Fruit fly (Drosophila melanogaster) Kc167 (cell line): ENCODE data around the gene crp.

Source experiments
- Myc ChIP-seq: fragments of >200 bp; optimal IDR thresholded peaks from 2 replicates; lab custom pipeline; 2017; ENCODE audit warnings: missing external identifiers
- Sin3A ChIP-seq: fragments of >200 bp; optimal IDR thresholded peaks from 2 replicates; lab custom pipeline; 2018; ENCODE audit warnings: missing external identifiers
- h ChIP-seq: fragments of >200 bp; optimal IDR thresholded peaks from 3 replicates; lab custom pipeline; 2018; ENCODE audit warnings: missing external identifiers
- insv ChIP-seq: fragments of >200 bp; optimal IDR thresholded peaks from 3 replicates; lab custom pipeline; 2018; ENCODE audit warnings: missing external identifiers
- psq ChIP-seq: fragments of >200 bp; optimal IDR thresholded peaks from 2 replicates; lab custom pipeline; 2017; ENCODE audit warnings: missing external identifiers
- ttk ChIP-seq: sonication (Bioruptor generic); optimal IDR thresholded peaks from 2 replicates; lab custom pipeline; 2017; ENCODE audit warnings: missing external identifiers

- TF ChIP-seq psq (lab: Kevin White, UChicago) = no peak
- no peak for TF ChIP-seq ttk (lab: Kevin White, UChicago)
- no peak for TF ChIP-seq Sin3A (lab: Kevin White, UChicago)
- no peak for TF ChIP-seq h
- no peak for TF ChIP-seq Myc (lab: Kevin White, UChicago)
- TF ChIP-seq insv (lab: Kevin White, UChicago) = no peak
These were observed 16.1 kb downstream of the crp start for dm6 chr2L:16271486-16271806.
